Fruit fly (Drosophila melanogaster) whole organism, pupa: ENCODE results near the gene CG10958.

Experiments
- CG17806 ChIP-seq: fragments of 200-800 bp; sonication (Bioruptor generic); optimal IDR thresholded peaks from 2 replicates; lab custom pipeline; 2018; ENCODE audit warnings: missing biosample characterization, mild to moderate bottlenecking, missing genetic modification characterization, moderate library complexity
- CG34367 ChIP-seq: fragments of 200-800 bp; sonication (Bioruptor generic); optimal IDR thresholded peaks from 2 replicates; lab custom pipeline; 2018; ENCODE audit warnings: missing biosample characterization, mild to moderate bottlenecking, missing genetic modification characterization
- Ets98B ChIP-seq: fragments of 200-800 bp; sonication (Bioruptor generic); IDR thresholded peaks from 2 replicates; pipeline ENCODE4 v1.3.6; 2022; ENCODE audit warnings: missing biosample characterization, missing genetic modification characterization

DNA sequence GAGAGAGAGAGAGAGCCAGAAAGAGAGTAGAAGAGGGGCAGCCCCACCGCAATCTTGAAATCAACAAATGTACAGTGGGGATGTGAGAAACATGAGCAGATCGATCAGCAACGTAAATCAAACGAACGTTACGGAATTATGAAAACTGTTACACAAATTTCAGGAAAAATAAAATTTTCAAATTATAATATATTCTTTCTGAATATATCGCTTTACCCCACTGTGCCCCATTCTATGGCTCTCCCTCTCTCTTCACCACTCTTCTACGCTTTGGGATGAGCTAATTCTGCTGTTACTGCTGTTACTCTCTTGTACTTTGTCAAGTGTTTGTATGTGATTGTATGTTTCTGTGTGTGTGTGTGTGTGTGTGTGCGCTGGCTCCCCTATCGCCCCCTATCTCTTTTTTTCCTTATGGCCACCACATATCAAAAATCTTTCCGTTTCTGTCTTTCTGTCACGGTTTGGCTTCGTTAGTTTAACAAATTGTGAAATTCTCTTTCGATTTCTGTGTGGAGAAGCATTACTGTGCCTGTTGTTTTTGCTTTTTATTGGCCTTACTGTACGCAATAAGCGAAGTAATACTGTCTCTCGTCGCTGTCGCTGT lies 41.0 kb upstream of the CG10958 start:
- TF ChIP-seq Ets98B (GFP tag; lab: Robert Waterston, UW) (peak; percentile 99), CG17806 (tag; lab: Kevin White, UChicago) (peak; percentile 95), CG34367 (tag; lab: Kevin White, UChicago) (peak; percentile 95)
